Worm (Caenorhabditis elegans) whole organism, L3 larva: ENCODE results near the gene nlt-1.
A peak's percentile ranks its signal among the peaks of the same experiment; 100 is the strongest.

Source experiments
- ZK546.5 ChIP-seq: sonication (generic microtip); optimal IDR thresholded peaks from 2 replicates; lab custom pipeline; 2017; ENCODE audit warnings: missing biosample characterization, missing genetic modification characterization
- ceh-82 ChIP-seq: fragments of 150-350 bp; optimal IDR thresholded peaks from 2 replicates; lab custom pipeline; 2014; ENCODE audit warnings: missing biosample characterization, missing genetic modification characterization
- ceh-9 ChIP-seq: sonication (generic microtip); optimal IDR thresholded peaks from 2 replicates; lab custom pipeline; 2018; ENCODE audit warnings: missing biosample characterization, missing genetic modification characterization
- daf-12 ChIP-seq: fragments of 150-350 bp; optimal IDR thresholded peaks from 2 replicates; lab custom pipeline; 2014; ENCODE audit warnings: missing biosample characterization, missing genetic modification reagents, missing genetic modification characterization
- egl-27 ChIP-seq: sonication (generic microtip); optimal IDR thresholded peaks from 4 replicates; lab custom pipeline; 2017; ENCODE audit warnings: missing biosample characterization, missing genetic modification reagents, missing genetic modification characterization
- lin-39 ChIP-seq: fragments of 150-350 bp; optimal IDR thresholded peaks from 2 replicates; lab custom pipeline; 2018; ENCODE audit warnings: missing biosample characterization, missing genetic modification reagents, missing genetic modification characterization
- nhr-25 ChIP-seq: sonication (generic microtip); optimal IDR thresholded peaks from 2 replicates; lab custom pipeline; 2017; ENCODE audit warnings: missing biosample characterization, missing genetic modification characterization
- nhr-76 ChIP-seq: fragments of 150-350 bp; sonication (generic microtip); optimal IDR thresholded peaks from 5 replicates; lab custom pipeline; 2014; ENCODE audit warnings: missing biosample characterization, missing genetic modification characterization
- pqm-1 ChIP-seq: fragments of 150-350 bp; optimal IDR thresholded peaks from 2 replicates; lab custom pipeline; 2017; ENCODE audit warnings: missing biosample characterization, missing genetic modification characterization, inconsistent platforms
- sea-2 ChIP-seq: fragments of 150-350 bp; sonication (generic microtip); optimal IDR thresholded peaks from 4 replicates; lab custom pipeline; 2014; ENCODE audit warnings: missing biosample characterization, missing genetic modification reagents, missing genetic modification characterization
- unc-62 ChIP-seq: fragments of 150-350 bp; sonication (generic microtip); optimal IDR thresholded peaks from 4 replicates; lab custom pipeline; 2014; ENCODE audit warnings: missing biosample characterization, missing genetic modification reagents, missing genetic modification characterization

ce11 chrII:9986635-9987575 lies 14.0 kb downstream of the nlt-1 start:
- no peak for TF ChIP-seq ceh-82 (tag; lab: Kevin White, UChicago)
- TF ChIP-seq egl-27: no peak
- TF ChIP-seq pqm-1: no peak
- no peak for TF ChIP-seq ceh-9
- TF ChIP-seq lin-39 (tag; lab: Kevin White, UChicago): no peak
- no peak for TF ChIP-seq ZK546.5 (tag; lab: Kevin White, UChicago)
- TF ChIP-seq unc-62 (GFP tag; lab: Kevin White, UChicago): no peak
- no peak for TF ChIP-seq daf-12
- no peak for TF ChIP-seq nhr-76 (tag; lab: Kevin White, UChicago)
- TF ChIP-seq sea-2: no peak
- peak; percentile 8 for TF ChIP-seq nhr-25 (tag; lab: Kevin White, UChicago)
